Fruit fly (Drosophila melanogaster): Measurements from ENCODE around the gene wrm1.

wrm1 gene

DNA sequence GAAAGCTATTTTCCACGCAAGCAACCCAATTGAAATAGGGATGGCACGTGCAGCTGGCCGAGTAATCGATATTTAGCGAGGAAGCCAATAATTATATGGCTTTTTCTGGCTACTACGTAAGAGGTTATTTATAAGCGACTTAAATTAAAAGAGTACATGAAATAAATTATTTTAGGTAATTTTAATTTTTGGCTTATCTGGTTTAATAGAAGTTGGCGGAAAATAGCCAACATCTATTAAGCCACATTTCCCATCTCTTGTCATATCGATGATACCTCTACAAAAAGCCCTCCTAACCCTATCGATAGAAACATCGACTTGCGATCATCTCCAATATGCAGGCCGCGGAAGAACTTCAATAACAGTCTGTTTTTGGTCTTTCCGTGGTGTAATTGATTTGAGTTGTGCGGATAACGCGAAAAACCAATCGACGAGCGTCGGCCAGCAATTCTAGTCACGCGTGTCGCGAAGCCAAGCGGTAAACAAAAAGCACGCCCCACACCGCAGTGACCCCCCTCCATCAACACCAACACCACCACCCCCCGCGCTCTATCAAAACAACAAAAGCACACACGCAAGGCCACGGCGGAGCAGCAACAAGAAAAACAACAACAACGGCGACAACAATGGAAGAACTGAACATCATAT lies 13.1 kb upstream of the wrm1 start, which contains the start of the genes Srp19 and qm (continued):
- TF ChIP-seq Hand (GFP tag; optimal IDR thresholded peaks at IDR 0.05) (no peak), CG15073 (GFP tag; optimal IDR thresholded peaks at IDR 0.05) (no peak), Meics (GFP tag; optimal IDR thresholded peaks at IDR 0.05) (peak; percentile 14), CG2875 (GFP tag; optimal IDR thresholded peaks at IDR 0.05) (no peak), knrl (GFP tag; IDR thresholded peaks at IDR 0.05; ENCODE audit: partially characterized antibody) (peak; percentile 92), Atf-2 (GFP tag; optimal IDR thresholded peaks at IDR 0.05) (peak; percentile 0), BtbVII (GFP tag; optimal IDR thresholded peaks at IDR 0.05) (peak; percentile 55), D19A (tag; optimal IDR thresholded peaks at IDR 0.05) (no peak), eyg (GFP tag; optimal IDR thresholded peaks at IDR 0.05) (no peak), chm (GFP tag; IDR thresholded peaks at IDR 0.05) (peak; percentile 67; the same call in 1 of the 2 replicates), sqz (GFP tag; optimal IDR thresholded peaks at IDR 0.05) (no peak), CG2712 (tag; optimal IDR thresholded peaks at IDR 0.05) (peak; percentile 68), tx (GFP tag; optimal IDR thresholded peaks at IDR 0.05) (peak; percentile 27), B-H1 (GFP tag; IDR thresholded peaks at IDR 0.05) (peak; percentile 11; the same call in 1 of the 3 replicates), Hr51 (GFP tag; optimal IDR thresholded peaks at IDR 0.05) (peak; percentile 8 to 27), H15 (GFP tag; IDR thresholded peaks at IDR 0.05) (no peak; the same call in 2 of the 3 replicates), Sin3A (optimal IDR thresholded peaks at IDR 0.05) (peak; percentile 95), Sry-δ (GFP tag; optimal IDR thresholded peaks at IDR 0.05) (peak; percentile 94), shn (GFP tag; optimal IDR thresholded peaks at IDR 0.05) (peak; percentile 23), Eip74EF (GFP tag; optimal IDR thresholded peaks at IDR 0.05) (peak in 1 of 2 experiments; percentile 44), CG2120 (GFP tag; optimal IDR thresholded peaks at IDR 0.05) (peak; percentile 78), Hsf (GFP tag; optimal IDR thresholded peaks at IDR 0.05) (peak; percentile 56), ab (GFP tag; optimal IDR thresholded peaks at IDR 0.05) (no peak), gem (tag; optimal IDR thresholded peaks at IDR 0.05) (peak; percentile 76), Hmr (GFP tag; optimal IDR thresholded peaks at IDR 0.05) (peak; percentile 62), pum (GFP tag; optimal IDR thresholded peaks at IDR 0.05) (peak; percentile 57), CG10431 (GFP tag; optimal IDR thresholded peaks at IDR 0.05) (no peak), Sox102F (GFP tag; optimal IDR thresholded peaks at IDR 0.05) (no peak), p53 (GFP tag; optimal IDR thresholded peaks at IDR 0.05) (no peak), CG30403 (GFP tag; optimal IDR thresholded peaks at IDR 0.05) (peak; percentile 84), CG14014 (GFP tag; IDR thresholded peaks at IDR 0.05) (peak; percentile 45), Side (GFP tag; optimal IDR thresholded peaks at IDR 0.05) (peak; percentile 77), CG15479 (GFP tag; optimal IDR thresholded peaks at IDR 0.05) (no peak), stwl (tag; optimal IDR thresholded peaks at IDR 0.05) (peak; percentile 20), CG1603 (tag; optimal IDR thresholded peaks at IDR 0.05) (peak; percentile 11), eve (GFP tag; optimal IDR thresholded peaks at IDR 0.05) (no peak), CG18619 (GFP tag; optimal IDR thresholded peaks at IDR 0.05) (peak; percentile 13), fu2 (GFP tag; optimal IDR thresholded peaks at IDR 0.05) (peak; percentile 4), Oaz (GFP tag; IDR thresholded peaks at IDR 0.05) (no peak), Xbp1 (GFP tag; optimal IDR thresholded peaks at IDR 0.05) (peak; percentile 64), Sox100B (GFP tag; optimal IDR thresholded peaks at IDR 0.05) (no peak), CG7839 (tag; optimal IDR thresholded peaks at IDR 0.05) (peak; percentile 51), pnt (GFP tag; optimal IDR thresholded peaks at IDR 0.05) (peak; percentile 61), ci (GFP tag; IDR thresholded peaks at IDR 0.05) (no peak; the same call in 2 of the 3 replicates), Jarid2 (GFP tag; optimal IDR thresholded peaks at IDR 0.05) (peak; percentile 86), aop (GFP tag; IDR thresholded peaks at IDR 0.05) (peak; percentile 53; the same call in 1 of the 2 replicates), h (optimal IDR thresholded peaks at IDR 0.05) (no peak), dysf (GFP tag; IDR thresholded peaks at IDR 0.05) (peak; percentile 64), CG10147 (GFP tag; optimal IDR thresholded peaks at IDR 0.05) (no peak), CG10543 (GFP tag; optimal IDR thresholded peaks at IDR 0.05) (peak; percentile 69)

All from whole organism, embryonic.